Fruit fly (Drosophila melanogaster): Measurements from ENCODE around the gene Wdr62.

DNA sequence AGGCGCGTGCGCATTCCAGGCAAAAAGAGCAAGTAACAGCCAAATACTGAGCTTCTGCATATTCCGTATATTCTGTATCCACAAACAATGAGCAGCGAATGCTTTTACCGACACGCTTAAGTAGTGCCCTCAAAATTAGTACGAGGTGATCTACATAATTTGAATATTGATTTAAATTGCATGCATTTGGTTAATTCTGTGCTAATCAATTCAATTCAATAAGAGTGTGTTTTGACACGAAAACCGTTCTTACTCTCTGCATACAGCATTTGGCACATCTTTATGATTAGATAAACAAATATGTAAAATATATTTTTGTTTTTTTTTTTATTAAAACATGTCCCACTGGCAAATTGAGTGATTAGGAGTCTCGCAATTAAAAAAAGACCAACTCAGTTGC lies 1.3 kb upstream of the Wdr62 start, which contains the start of gene CG15358:
- TF ChIP-seq Dll (optimal IDR thresholded peaks at IDR 0.05) (no peak), psq (optimal IDR thresholded peaks at IDR 0.05) (no peak)
